Worm (Caenorhabditis elegans) whole organism, L2 larva: ENCODE measurements around the gene F48G7.12.

Source experiments
- F13H6.1 ChIP-seq: sonication (generic microtip); optimal IDR thresholded peaks from 2 replicates; lab custom pipeline; 2016; ENCODE audit warnings: missing genetic modification characterization, missing compliant biosample characterization
- ZK546.5 ChIP-seq: sonication (generic microtip); optimal IDR thresholded peaks from 2 replicates; lab custom pipeline; 2017; ENCODE audit warnings: missing biosample characterization, missing genetic modification characterization
- lin-13 ChIP-seq: fragments of 150-350 bp; optimal IDR thresholded peaks from 2 replicates; lab custom pipeline; 2014; ENCODE audit warnings: missing biosample characterization, missing genetic modification reagents, missing genetic modification characterization

- no peak for TF ChIP-seq ZK546.5 (tag; lab: Kevin White, UChicago)
- TF ChIP-seq F13H6.1 (tag; lab: Kevin White, UChicago) = no peak
- TF ChIP-seq lin-13 (GFP tag; lab: Kevin White, UChicago) = no peak
Observed at ce11 chrV:660210-660609, 14.2 kb upstream of the F48G7.12 start, which contains the start of gene F31F4.17.
